Worm (Caenorhabditis elegans) whole organism, late embryonic: ENCODE data around the gene F32D1.3.
A peak's percentile ranks its signal among the peaks of the same experiment; 100 is the strongest.

ENCODE experiments used
- Y22D7AL.16 ChIP-seq: sonication (generic microtip); optimal IDR thresholded peaks from 2 replicates; lab custom pipeline; 2016; ENCODE audit warnings: missing genetic modification characterization, missing compliant biosample characterization
- ama-1 ChIP-seq: fragments of 150-350 bp; optimal IDR thresholded peaks from 2 replicates; lab custom pipeline; 2014
- ceh-14 ChIP-seq: sonication (generic microtip); optimal IDR thresholded peaks from 2 replicates; lab custom pipeline; 2016; ENCODE audit warnings: missing genotype, missing genetic modification characterization, missing compliant biosample characterization
- ceh-18 ChIP-seq: sonication (generic microtip); optimal IDR thresholded peaks from 2 replicates; lab custom pipeline; 2016; ENCODE audit warnings: missing genetic modification characterization, missing compliant biosample characterization
- ceh-2 ChIP-seq: sonication (generic microtip); optimal IDR thresholded peaks from 2 replicates; lab custom pipeline; 2016; ENCODE audit warnings: missing genotype, missing genetic modification characterization, missing compliant biosample characterization
- ceh-24 ChIP-seq: sonication (generic microtip); optimal IDR thresholded peaks from 2 replicates; lab custom pipeline; 2016; ENCODE audit warnings: mild to moderate bottlenecking, missing genetic modification characterization, missing compliant biosample characterization
- ceh-45 ChIP-seq: fragments of 200-800 bp; sonication (Bioruptor generic); IDR thresholded peaks from 2 replicates; pipeline ENCODE4 v1.3.6; 2022; ENCODE audit warnings: missing genetic modification reagents, missing genetic modification characterization, missing compliant biosample characterization
- ceh-48 ChIP-seq: sonication (generic microtip); optimal IDR thresholded peaks from 2 replicates; lab custom pipeline; 2016; ENCODE audit warnings: missing genetic modification characterization, inconsistent platforms, missing compliant biosample characterization
- ceh-6 ChIP-seq: fragments of 200-800 bp; sonication (Bioruptor generic); optimal IDR thresholded peaks from 2 replicates; lab custom pipeline; 2018; ENCODE audit warnings: mild to moderate bottlenecking, missing genetic modification characterization, missing compliant biosample characterization
- dmd-4 ChIP-seq: sonication (generic microtip); optimal IDR thresholded peaks from 2 replicates; lab custom pipeline; 2016; ENCODE audit warnings: borderline replicate concordance, missing genetic modification characterization, missing compliant biosample characterization
- dve-1 ChIP-seq: sonication (generic microtip); optimal IDR thresholded peaks from 2 replicates; lab custom pipeline; 2017; ENCODE audit warnings: antibody characterized with exemption, mild to moderate bottlenecking, missing genetic modification characterization, missing compliant biosample characterization
- elt-2 ChIP-seq: sonication (generic microtip); optimal IDR thresholded peaks from 2 replicates; lab custom pipeline; 2016; ENCODE audit warnings: missing genetic modification reagents, missing genetic modification characterization, missing compliant biosample characterization
- elt-4 ChIP-seq: sonication (generic microtip); optimal IDR thresholded peaks from 2 replicates; lab custom pipeline; 2016; ENCODE audit warnings: missing genetic modification characterization, missing compliant biosample characterization
- ets-4 ChIP-seq: sonication (generic microtip); optimal IDR thresholded peaks from 2 replicates; lab custom pipeline; 2016; ENCODE audit warnings: missing genetic modification characterization, missing compliant biosample characterization
- eyg-1 ChIP-seq: sonication (generic microtip); optimal IDR thresholded peaks from 2 replicates; lab custom pipeline; 2016; ENCODE audit warnings: missing genotype, missing genetic modification characterization, missing compliant biosample characterization
- gmeb-2 ChIP-seq: sonication (generic microtip); optimal IDR thresholded peaks from 2 replicates; lab custom pipeline; 2016; ENCODE audit warnings: missing genetic modification characterization, inconsistent platforms, missing compliant biosample characterization
- hlh-13 ChIP-seq: fragments of 200-800 bp; sonication (Bioruptor generic); optimal IDR thresholded peaks from 2 replicates; lab custom pipeline; 2018; ENCODE audit warnings: mild to moderate bottlenecking, missing genetic modification characterization, missing compliant biosample characterization
- hlh-15 ChIP-seq: sonication (generic microtip); optimal IDR thresholded peaks from 2 replicates; lab custom pipeline; 2016; ENCODE audit warnings: missing genetic modification characterization, missing compliant biosample characterization
- hlh-8 ChIP-seq: sonication (generic microtip); optimal IDR thresholded peaks from 2 replicates; lab custom pipeline; 2016; ENCODE audit warnings: missing genotype, missing genetic modification characterization, missing compliant biosample characterization
- lim-6 ChIP-seq: sonication (generic microtip); optimal IDR thresholded peaks from 2 replicates; lab custom pipeline; 2016; ENCODE audit warnings: missing genetic modification characterization, missing compliant biosample characterization
- mec-3 ChIP-seq: sonication (generic microtip); optimal IDR thresholded peaks from 2 replicates; lab custom pipeline; 2016; ENCODE audit warnings: borderline replicate concordance, missing genetic modification characterization, missing compliant biosample characterization
- nhr-11 ChIP-seq: fragments of 150-350 bp; optimal IDR thresholded peaks from 2 replicates; lab custom pipeline; 2014; ENCODE audit warnings: missing biosample characterization, missing genetic modification characterization
- npax-4 ChIP-seq: sonication (generic microtip); optimal IDR thresholded peaks from 2 replicates; lab custom pipeline; 2016; ENCODE audit warnings: missing genetic modification characterization, missing compliant biosample characterization
- odd-2 ChIP-seq: sonication (generic microtip); optimal IDR thresholded peaks from 2 replicates; lab custom pipeline; 2017; ENCODE audit warnings: antibody characterized with exemption, mild to moderate bottlenecking, missing genetic modification characterization, missing compliant biosample characterization
- pax-1 ChIP-seq: fragments of 150-350 bp; optimal IDR thresholded peaks from 2 replicates; lab custom pipeline; 2014; ENCODE audit warnings: missing biosample characterization, missing genetic modification characterization
- sox-2 ChIP-seq: fragments of 200-800 bp; sonication (Bioruptor generic); IDR thresholded peaks from 2 replicates; pipeline ENCODE4 v1.3.6; 2022; ENCODE audit warnings: missing genetic modification reagents, missing genetic modification characterization, missing compliant biosample characterization
- sox-4 ChIP-seq: sonication (generic microtip); optimal IDR thresholded peaks from 2 replicates; lab custom pipeline; 2017; ENCODE audit warnings: mild to moderate bottlenecking, missing genetic modification characterization, inconsistent platforms, missing compliant biosample characterization
- syd-9 ChIP-seq: sonication (generic microtip); optimal IDR thresholded peaks from 2 replicates; lab custom pipeline; 2016; ENCODE audit warnings: mild to moderate bottlenecking, missing genetic modification characterization, moderate library complexity, missing compliant biosample characterization
- tbx-2 ChIP-seq: sonication (generic microtip); optimal IDR thresholded peaks from 2 replicates; lab custom pipeline; 2016; ENCODE audit warnings: missing genetic modification characterization, missing compliant biosample characterization
- tbx-7 ChIP-seq: sonication (generic microtip); optimal IDR thresholded peaks from 2 replicates; lab custom pipeline; 2016; ENCODE audit warnings: missing genotype, missing genetic modification characterization, missing compliant biosample characterization
- unc-42 ChIP-seq: sonication (generic microtip); optimal IDR thresholded peaks from 2 replicates; lab custom pipeline; 2016; ENCODE audit warnings: missing genotype, missing genetic modification characterization, missing compliant biosample characterization
- unc-55 ChIP-seq: sonication (generic microtip); optimal IDR thresholded peaks from 2 replicates; lab custom pipeline; 2017; ENCODE audit warnings: missing biosample characterization, missing genetic modification reagents, missing genetic modification characterization
- zip-5 ChIP-seq: sonication (generic microtip); optimal IDR thresholded peaks from 2 replicates; lab custom pipeline; 2016; ENCODE audit warnings: missing genetic modification characterization, missing compliant biosample characterization
- ztf-16 ChIP-seq: sonication (generic microtip); optimal IDR thresholded peaks from 2 replicates; lab custom pipeline; 2017; ENCODE audit warnings: missing genetic modification characterization, missing compliant biosample characterization

Gene F32D1.3

ce11 chrV:4361505-4361904, at the start of gene F32D1.3:
Gene F32D1.3, minus strand, starts transcription at chrV:4361569.
- TF ChIP-seq unc-42 (tag; lab: Kevin White, UChicago): no peak
- TF ChIP-seq unc-55: peak; percentile 4
- no peak for TF ChIP-seq Y22D7AL.16 (tag; lab: Kevin White, UChicago)
- TF ChIP-seq mec-3 (tag; lab: Kevin White, UChicago): no peak

ce11 chrV:4410643-4411042, 49.3 kb upstream of the F32D1.3 start, which contains the start of gene Y47D7A.3:
Gene Y47D7A.3, plus strand, starts transcription at chrV:4410943.
- TF ChIP-seq ceh-45 (no peak), nhr-11 (tag; lab: Kevin White, UChicago) (no peak), zip-5 (no peak), ceh-48 (tag; lab: Kevin White, UChicago) (no peak), gmeb-2 (no peak), ceh-24 (no peak), syd-9 (tag; lab: Kevin White, UChicago) (no peak), dmd-4 (no peak), ceh-18 (tag; lab: Kevin White, UChicago) (no peak), ceh-2 (no peak), hlh-13 (GFP tag; lab: Kevin White, UChicago) (no peak), Y22D7AL.16 (tag; lab: Kevin White, UChicago) (no peak), ama-1 (lab: Kevin White, UChicago) (no peak), ztf-16 (tag; lab: Kevin White, UChicago) (no peak)
- TF ChIP-seq, all 69 proteins: peak for 0

- no peak for TF ChIP-seq eyg-1 (tag; lab: Kevin White, UChicago)
- TF ChIP-seq tbx-2: no peak
- no peak for TF ChIP-seq sox-2 (GFP tag; lab: Robert Waterston, UW)
- no peak for TF ChIP-seq mec-3 (tag; lab: Kevin White, UChicago)
- TF ChIP-seq ceh-48 (tag; lab: Kevin White, UChicago): no peak
- no peak for TF ChIP-seq unc-42 (tag; lab: Kevin White, UChicago)
- TF ChIP-seq elt-4 (tag; lab: Kevin White, UChicago): no peak
- no peak for TF ChIP-seq odd-2 (tag; lab: Kevin White, UChicago)
- TF ChIP-seq sox-4: no peak
- TF ChIP-seq syd-9 (tag; lab: Kevin White, UChicago): no peak
- TF ChIP-seq, all 69 proteins: peak for 0
Measured at ce11 chrV:4407519-4407918, 46.1 kb upstream of the F32D1.3 start, which contains the start of gene nhr-118. Gene nhr-118, plus strand, starts transcription at chrV:4407819.

- TF ChIP-seq dve-1: no peak
- TF ChIP-seq ets-4: no peak
- TF ChIP-seq nhr-11 (tag; lab: Kevin White, UChicago): no peak
- TF ChIP-seq elt-4 (tag; lab: Kevin White, UChicago): no peak
- no peak for TF ChIP-seq tbx-2
- TF ChIP-seq lim-6: no peak
- no peak for TF ChIP-seq ceh-48 (tag; lab: Kevin White, UChicago)
- no peak for TF ChIP-seq ceh-6
- TF ChIP-seq, all 69 proteins: peak for 0
Measured at ce11 chrV:4401865-4402264, 40.5 kb upstream of the F32D1.3 start, which contains the start of gene F13A2.5. Gene F13A2.5, minus strand, starts transcription at chrV:4401965.

ce11 chrV:4400118-4400517, 38.7 kb upstream of the F32D1.3 start, which contains the start of gene F13A2.4:
Gene F13A2.4, minus strand, starts transcription at chrV:4400218.
- TF ChIP-seq hlh-8 (no peak), npax-4 (tag; lab: Kevin White, UChicago) (no peak), ceh-6 (no peak), hlh-15 (tag; lab: Kevin White, UChicago) (no peak), syd-9 (tag; lab: Kevin White, UChicago) (no peak), odd-2 (tag; lab: Kevin White, UChicago) (no peak), ceh-14 (tag; lab: Kevin White, UChicago) (no peak), tbx-7 (no peak), lim-6 (no peak), unc-55 (no peak), ceh-2 (no peak), sox-4 (no peak), pax-1 (no peak), elt-4 (tag; lab: Kevin White, UChicago) (no peak), elt-2 (tag; lab: Kevin White, UChicago) (no peak), zip-5 (no peak), ceh-48 (tag; lab: Kevin White, UChicago) (no peak), gmeb-2 (no peak)
